Worm (Caenorhabditis elegans): Measurements from ENCODE around the gene C50F4.6.

Gene C50F4.6

DNA sequence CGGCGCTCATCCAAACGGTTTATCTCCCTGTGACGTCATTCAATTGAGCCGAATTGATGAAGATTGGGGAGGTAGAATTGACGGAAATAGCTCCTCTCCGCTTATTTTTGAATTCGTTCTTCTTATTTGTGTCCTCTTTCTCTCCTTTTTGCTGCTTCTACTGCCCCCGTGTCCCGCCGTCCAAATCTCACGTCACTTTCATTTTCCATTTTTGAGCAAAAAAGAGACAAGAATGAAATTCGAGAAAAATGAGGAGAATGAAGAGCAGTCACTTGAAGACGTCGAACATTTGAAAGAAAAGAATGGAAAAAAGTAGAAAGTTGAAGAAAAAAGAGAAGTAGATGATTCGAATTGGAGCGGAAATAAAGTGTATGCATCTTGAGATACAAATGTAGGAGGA lies 17.7 kb downstream of the C50F4.6 start (continued):
- TF ChIP-seq hlh-8 (tag; optimal IDR thresholded peaks at IDR 0.05) (no peak), mec-3 (tag; optimal IDR thresholded peaks at IDR 0.05; ENCODE audit: borderline replicate concordance) (no peak), pax-1 (tag; optimal IDR thresholded peaks at IDR 0.05) (no peak), ref-2 (tag; optimal IDR thresholded peaks at IDR 0.05) (no peak)

DNA sequence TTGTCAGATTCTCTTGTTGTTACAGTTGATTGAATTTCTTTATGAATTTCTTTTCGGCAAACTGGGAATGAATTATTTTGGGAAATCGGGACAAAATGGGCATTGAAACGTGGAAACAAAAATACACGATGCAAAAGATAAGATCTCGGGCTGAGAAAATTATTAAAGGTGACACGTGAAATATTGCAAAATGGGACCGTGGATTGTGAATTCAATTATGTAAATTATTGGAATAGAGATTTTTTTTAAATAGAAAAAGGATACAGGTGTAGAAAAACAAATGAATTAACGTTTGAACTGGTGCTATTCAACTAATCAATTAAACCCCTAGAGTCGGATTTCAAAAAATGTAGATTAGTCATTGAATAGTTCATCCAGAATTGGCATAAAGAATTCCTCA lies 22.8 kb downstream of the C50F4.6 start, which contains the start of gene F25B3.4:
F25B3.4 (minus strand) TSS at position 101 of the 400 bp plus-strand sequence.
- TF ChIP-seq unc-55 (GFP tag; optimal IDR thresholded peaks at IDR 0.05) (no peak), pat-9 (tag; optimal IDR thresholded peaks at IDR 0.05) (no peak), sdc-2 (tag; optimal IDR thresholded peaks at IDR 0.05) (no peak), syd-9 (tag; optimal IDR thresholded peaks at IDR 0.05) (no peak), che-1 (tag; optimal IDR thresholded peaks at IDR 0.05) (no peak)

DNA sequence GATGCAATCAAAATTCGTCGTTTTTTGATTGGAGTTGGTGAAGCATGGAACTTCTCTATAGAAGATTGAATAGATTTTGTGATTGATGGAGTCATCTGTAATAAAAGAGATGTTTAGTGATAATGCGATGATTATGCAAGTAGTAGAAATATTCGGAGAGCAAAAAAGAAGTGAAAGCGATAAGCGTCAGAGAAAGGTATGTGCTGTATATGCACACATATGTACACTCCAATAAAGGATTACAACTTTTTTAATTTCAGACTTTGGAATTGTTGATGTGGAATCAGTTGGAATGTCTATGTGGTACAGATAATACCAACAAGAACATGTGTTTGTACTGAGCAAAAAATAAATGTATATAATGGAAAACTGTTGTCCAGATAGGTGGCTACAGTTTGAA lies 24.3 kb downstream of the C50F4.6 start, which contains the start of gene F25B3.5:
F25B3.5 (minus strand) TSS at position 101 of the 400 bp plus-strand sequence.
- TF ChIP-seq mec-3 (tag; optimal IDR thresholded peaks at IDR 0.05; ENCODE audit: borderline replicate concordance) = no peak
- TF ChIP-seq hlh-30 (tag; optimal IDR thresholded peaks at IDR 0.05; ENCODE audit: insufficient read depth) = no peak
- TF ChIP-seq C08G9.2 (tag; optimal IDR thresholded peaks at IDR 0.05) = no peak
- no peak for TF ChIP-seq pha-4 (tag; optimal IDR thresholded peaks at IDR 0.05)

ce11 chrV:9571056-9571455 lies 25.2 kb downstream of the C50F4.6 start:
- TF ChIP-seq hlh-30 (tag; optimal IDR thresholded peaks at IDR 0.05; ENCODE audit: insufficient read depth) = no peak
- peak; percentile 3 for TF ChIP-seq elt-2 (tag; optimal IDR thresholded peaks at IDR 0.05)

- TF ChIP-seq ceh-6 (GFP tag; optimal IDR thresholded peaks at IDR 0.05) = no peak
- TF ChIP-seq pha-2 (tag; optimal IDR thresholded peaks at IDR 0.05) = no peak
- TF ChIP-seq ceh-24 (tag; optimal IDR thresholded peaks at IDR 0.05) = no peak
- TF ChIP-seq F13H6.1 (tag; optimal IDR thresholded peaks at IDR 0.05) = no peak
- no peak for TF ChIP-seq pqm-1 (tag; optimal IDR thresholded peaks at IDR 0.05)
These were observed 25.8 kb downstream of the C50F4.6 start for ce11 chrV:9571673-9572072.

- TF ChIP-seq mec-3 (tag; optimal IDR thresholded peaks at IDR 0.05; ENCODE audit: borderline replicate concordance) (no peak), unc-86 (tag; optimal IDR thresholded peaks at IDR 0.05) (no peak), fkh-10 (GFP tag; optimal IDR thresholded peaks at IDR 0.05) (no peak), fkh-6 (tag; optimal IDR thresholded peaks at IDR 0.05) (no peak), nfya-1 (tag; optimal IDR thresholded peaks at IDR 0.05) (no peak), T23F11.4 (GFP tag; optimal IDR thresholded peaks at IDR 0.05) (no peak), npax-4 (tag; optimal IDR thresholded peaks at IDR 0.05) (no peak), che-1 (tag; optimal IDR thresholded peaks at IDR 0.05) (no peak), ref-2 (tag; optimal IDR thresholded peaks at IDR 0.05) (no peak), ets-4 (tag; optimal IDR thresholded peaks at IDR 0.05) (no peak)
These were observed 31.1 kb downstream of the C50F4.6 start, which contains the start of gene F25B3.2 for ce11 chrV:9576991-9577390. Gene F25B3.2, plus strand, starts transcription at chrV:9577291.

DNA sequence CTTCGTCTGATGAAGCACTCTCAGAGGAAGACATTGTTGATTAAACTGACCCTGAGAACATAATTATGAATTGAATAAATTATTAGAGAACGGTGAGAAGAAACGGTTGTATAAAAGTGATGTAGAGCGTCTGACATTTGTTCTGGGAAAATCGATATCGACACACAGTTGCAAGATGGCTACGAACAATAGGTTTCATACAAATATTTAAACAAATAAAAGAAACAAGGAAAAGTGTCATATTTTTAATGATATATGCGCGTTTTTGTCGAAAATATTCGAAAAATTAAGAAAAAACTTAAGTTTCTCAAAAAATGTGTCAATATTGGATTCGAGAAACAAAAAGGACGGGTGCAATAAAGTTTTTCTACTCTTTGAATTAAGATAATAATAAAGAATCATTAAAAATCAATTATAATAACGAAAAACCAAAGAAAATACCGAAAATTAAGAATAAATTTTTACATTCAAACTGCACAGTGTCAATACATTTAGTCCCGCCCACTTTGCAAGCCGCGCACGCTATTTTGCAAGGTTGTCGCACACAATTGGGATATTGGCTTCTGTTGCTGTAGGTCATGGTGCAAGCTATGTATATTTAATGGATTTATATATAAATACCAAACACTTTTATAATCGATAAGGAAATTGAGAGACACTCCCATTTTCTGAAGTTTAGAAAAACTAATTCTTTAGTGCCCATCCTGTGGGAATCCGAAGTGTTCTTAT lies 36.9 kb downstream of the C50F4.6 start, which contains the start of gene rtfo-1:
rtfo-1 (minus strand) TSS at position 51 of the 729 bp plus-strand sequence.
- TF ChIP-seq madf-2 (tag; optimal IDR thresholded peaks at IDR 0.05) (peak; percentile 30), hlh-15 (tag; optimal IDR thresholded peaks at IDR 0.05) (no peak), hlh-30 (tag; optimal IDR thresholded peaks at IDR 0.05; ENCODE audit: insufficient read depth) (no peak), ama-1 (optimal IDR thresholded peaks at IDR 0.05) (no peak), pha-2 (tag; optimal IDR thresholded peaks at IDR 0.05) (peak; percentile 61), hlh-6 (tag; optimal IDR thresholded peaks at IDR 0.05) (no peak), nhr-11 (tag; optimal IDR thresholded peaks at IDR 0.05) (no peak), ceh-14 (tag; optimal IDR thresholded peaks at IDR 0.05) (peak; percentile 59), sox-2 (GFP tag; IDR thresholded peaks at IDR 0.05) (no peak; the same call in 1 of the 2 replicates), fkh-10 (GFP tag; optimal IDR thresholded peaks at IDR 0.05) (no peak), K09A11.1 (tag; optimal IDR thresholded peaks at IDR 0.05; ENCODE audit: insufficient read depth) (peak; percentile 75), tbx-7 (tag; optimal IDR thresholded peaks at IDR 0.05) (no peak), fax-1 (tag; optimal IDR thresholded peaks at IDR 0.05) (peak; percentile 38), odd-2 (tag; optimal IDR thresholded peaks at IDR 0.05) (peak; percentile 61), lin-11 (tag; optimal IDR thresholded peaks at IDR 0.05) (peak; percentile 32), unc-86 (tag; optimal IDR thresholded peaks at IDR 0.05) (no peak), pag-3 (tag; optimal IDR thresholded peaks at IDR 0.05; ENCODE audit: borderline replicate concordance) (no peak), Y22D7AL.16 (tag; optimal IDR thresholded peaks at IDR 0.05) (no peak), T23F11.4 (GFP tag; optimal IDR thresholded peaks at IDR 0.05) (peak; percentile 42), unc-55 (GFP tag; optimal IDR thresholded peaks at IDR 0.05) (no peak)

Data from whole organism, late embryonic.